Worm (Caenorhabditis elegans) whole organism, early embryonic: ENCODE measurements around the gene egas-4.

Source experiments
- B0310.2 ChIP-seq: sonication (generic microtip); optimal IDR thresholded peaks from 2 replicates; lab custom pipeline; 2016; ENCODE audit warnings: mild to moderate bottlenecking, missing genetic modification characterization, missing compliant biosample characterization
- F13C5.2 ChIP-seq: sonication (generic microtip); optimal IDR thresholded peaks from 2 replicates; lab custom pipeline; 2017; ENCODE audit warnings: mild to moderate bottlenecking, missing genetic modification characterization, inconsistent platforms, missing compliant biosample characterization
- aly-1 ChIP-seq: sonication (generic microtip); optimal IDR thresholded peaks from 2 replicates; lab custom pipeline; 2016; ENCODE audit warnings: missing genetic modification characterization, missing compliant biosample characterization
- ama-1 ChIP-seq: fragments of 150-350 bp; optimal IDR thresholded peaks from 2 replicates; lab custom pipeline; 2014
- ceh-13 ChIP-seq: fragments of 200-800 bp; sonication (Bioruptor generic); optimal IDR thresholded peaks from 2 replicates; lab custom pipeline; 2018; ENCODE audit warnings: mild to moderate bottlenecking, missing genetic modification characterization, missing compliant biosample characterization
- ceh-36 ChIP-seq: sonication (generic microtip); optimal IDR thresholded peaks from 2 replicates; lab custom pipeline; 2016; ENCODE audit warnings: missing genetic modification characterization, inconsistent platforms, missing compliant biosample characterization
- ets-7 ChIP-seq: sonication (generic microtip); optimal IDR thresholded peaks from 2 replicates; lab custom pipeline; 2016; ENCODE audit warnings: missing genotype, missing genetic modification characterization, missing compliant biosample characterization
- flt-1 ChIP-seq: fragments of 200-800 bp; sonication (Bioruptor generic); IDR thresholded peaks from 2 replicates; pipeline ENCODE4 v1.3.6; 2022; ENCODE audit warnings: missing genetic modification characterization, missing compliant biosample characterization
- hmbx-1 ChIP-seq: sonication (generic microtip); optimal IDR thresholded peaks from 2 replicates; lab custom pipeline; 2016; ENCODE audit warnings: mild to moderate bottlenecking, missing genetic modification characterization, missing compliant biosample characterization
- hmg-4 ChIP-seq: fragments of 200-800 bp; sonication (Bioruptor generic); optimal IDR thresholded peaks from 2 replicates; lab custom pipeline; 2018; ENCODE audit warnings: mild to moderate bottlenecking, missing genetic modification characterization, missing compliant biosample characterization
- hnd-1 ChIP-seq: sonication (generic microtip); optimal IDR thresholded peaks from 2 replicates; lab custom pipeline; 2016; ENCODE audit warnings: missing genetic modification characterization, missing compliant biosample characterization
- pes-1 ChIP-seq: fragments of 200-800 bp; sonication (Bioruptor generic); IDR thresholded peaks from 2 replicates; pipeline ENCODE4 v1.3.6; 2022; ENCODE audit warnings: missing genetic modification reagents, missing genetic modification characterization, missing compliant biosample characterization
- scrt-1 ChIP-seq: fragments of 200-800 bp; sonication (Bioruptor generic); IDR thresholded peaks from 2 replicates; pipeline ENCODE4 v1.3.6; 2022; ENCODE audit warnings: missing genetic modification characterization, missing compliant biosample characterization
- sea-1 ChIP-seq: fragments of 200-800 bp; sonication (Bioruptor generic); conservative IDR thresholded peaks from 2 replicates; pipeline ENCODE4 v1.3.6; 2022; ENCODE audit warnings: missing genetic modification characterization, missing compliant biosample characterization
- tbx-11 ChIP-seq: fragments of 200-800 bp; sonication (Bioruptor generic); IDR thresholded peaks from 2 replicates; pipeline ENCODE4 v1.3.6; 2022; ENCODE audit warnings: missing genetic modification characterization, missing compliant biosample characterization
- tbx-37 ChIP-seq: fragments of 200-800 bp; sonication (Bioruptor generic); conservative IDR thresholded peaks from 2 replicates; pipeline ENCODE4 v1.3.6; 2022; ENCODE audit warnings: missing genetic modification reagents, missing genetic modification characterization, missing compliant biosample characterization
- tra-4 ChIP-seq: sonication (generic microtip); optimal IDR thresholded peaks from 2 replicates; lab custom pipeline; 2017; ENCODE audit warnings: missing genetic modification characterization, missing compliant biosample characterization

Gene egas-4

DNA sequence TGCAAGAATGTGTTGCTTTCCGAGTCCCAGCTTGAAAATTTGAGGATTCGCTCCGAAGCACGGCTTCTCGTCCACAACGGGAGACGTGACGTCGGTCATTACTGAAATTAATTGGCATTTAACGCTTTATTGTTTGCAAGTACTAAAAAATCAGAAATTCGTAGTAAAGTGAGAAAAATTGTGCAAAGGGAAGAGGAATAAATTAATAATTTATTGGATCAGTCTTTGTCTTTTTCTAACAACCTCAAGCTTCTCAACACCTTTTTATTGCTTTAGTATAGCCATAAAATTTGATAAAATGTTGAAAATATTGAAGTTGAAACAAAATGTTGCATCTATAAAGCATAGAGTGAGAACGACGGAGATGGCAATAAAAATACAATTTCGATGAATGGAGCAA, 46.3 kb downstream of the egas-4 start, which contains the start of gene tes-1:
Gene tes-1, minus strand, starts transcription at position 101 of the 400 bp plus-strand sequence.
- TF ChIP-seq ama-1 (lab: Kevin White, UChicago) (no peak), ceh-13 (GFP tag; lab: Kevin White, UChicago) (no peak), sea-1 (GFP tag; lab: Robert Waterston, UW) (no peak), B0310.2 (tag; lab: Kevin White, UChicago) (no peak), ets-7 (tag; lab: Kevin White, UChicago) (no peak), tbx-11 (GFP tag; lab: Robert Waterston, UW) (no peak), scrt-1 (GFP tag; lab: Robert Waterston, UW) (no peak), pes-1 (no peak), tbx-37 (GFP tag; lab: Robert Waterston, UW) (no peak), hnd-1 (tag; lab: Kevin White, UChicago) (no peak), hmg-4 (no peak), tra-4 (no peak), aly-1 (tag; lab: Kevin White, UChicago) (no peak), F13C5.2 (tag; lab: Kevin White, UChicago) (no peak), flt-1 (GFP tag; lab: Robert Waterston, UW) (no peak), hmbx-1 (tag; lab: Kevin White, UChicago) (no peak), ceh-36 (no peak)

DNA sequence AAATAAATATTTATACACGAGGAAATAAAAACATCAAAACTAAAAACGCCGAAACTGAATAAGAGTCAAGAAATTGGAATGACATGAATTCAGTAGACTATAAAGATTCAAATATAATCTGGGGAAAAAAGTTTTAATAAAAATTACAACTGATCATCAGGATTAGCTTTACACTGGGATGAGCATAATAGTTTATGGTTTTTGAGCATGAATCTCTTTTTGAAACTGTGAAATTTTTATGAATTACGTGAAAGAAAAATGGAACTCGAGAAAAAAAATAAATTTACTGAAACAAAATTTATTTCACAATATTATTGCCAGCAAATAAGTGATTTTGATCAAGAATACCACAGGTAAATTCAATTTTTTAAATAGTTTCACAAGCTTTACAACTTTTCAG, 50.1 kb downstream of the egas-4 start, which contains the start of gene B0496.2:
Gene B0496.2, plus strand, starts transcription at position 301 of the 400 bp plus-strand sequence.
- no peak for TF ChIP-seq ceh-36
- TF ChIP-seq scrt-1 (GFP tag; lab: Robert Waterston, UW), result no peak
- TF ChIP-seq pes-1, result no peak
- TF ChIP-seq tra-4, result no peak
- TF ChIP-seq flt-1 (GFP tag; lab: Robert Waterston, UW), result no peak

DNA sequence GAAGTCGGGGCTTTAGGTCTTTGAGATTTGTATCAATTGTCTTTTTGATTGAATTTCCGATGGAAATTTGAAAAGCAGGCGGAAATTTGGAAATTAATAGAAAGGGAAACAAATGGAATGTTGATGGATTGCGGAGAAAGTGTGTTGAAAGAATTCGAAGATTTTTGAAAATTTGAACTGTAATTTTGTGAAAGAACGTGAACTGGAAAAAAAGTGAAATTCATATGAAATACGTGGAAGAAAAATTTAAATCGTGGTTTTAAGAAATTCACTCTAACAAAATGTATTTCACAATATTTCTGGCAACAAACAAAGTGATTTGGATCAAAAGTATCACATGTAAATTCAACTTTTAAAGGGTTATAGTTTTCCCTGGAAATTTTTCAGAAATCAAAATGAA, 51.7 kb downstream of the egas-4 start, which contains the start of gene B0496.1:
Gene B0496.1, plus strand, starts transcription at position 301 of the 400 bp plus-strand sequence.
- no peak for TF ChIP-seq ceh-36
- TF ChIP-seq tra-4, result no peak
- no peak for TF ChIP-seq sea-1 (GFP tag; lab: Robert Waterston, UW)
- no peak for TF ChIP-seq hnd-1 (tag; lab: Kevin White, UChicago)
- no peak for TF ChIP-seq scrt-1 (GFP tag; lab: Robert Waterston, UW)
- TF ChIP-seq flt-1 (GFP tag; lab: Robert Waterston, UW), result no peak

DNA sequence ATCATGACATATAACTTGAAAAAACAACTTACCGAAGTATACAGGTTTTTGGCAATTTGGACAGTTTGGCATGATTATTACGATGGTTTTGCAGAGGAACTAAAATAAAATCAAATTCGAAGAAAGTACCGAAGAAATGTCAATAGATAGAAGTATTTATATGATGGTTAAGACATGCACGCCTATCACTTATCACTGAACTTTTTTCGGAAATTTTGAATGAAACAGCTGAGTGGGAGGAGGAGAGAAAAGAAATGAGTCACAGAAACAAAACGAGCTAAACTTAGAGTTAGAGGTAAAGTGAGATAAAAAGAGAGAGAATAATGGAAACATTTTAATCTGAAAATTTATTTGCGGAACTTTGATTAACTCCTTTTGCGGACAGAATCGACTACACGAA, 52.4 kb downstream of the egas-4 start, which contains the start of gene valv-1:
Gene valv-1, minus strand, starts transcription at position 101 of the 400 bp plus-strand sequence.
- no peak for TF ChIP-seq tbx-11 (GFP tag; lab: Robert Waterston, UW)
- TF ChIP-seq B0310.2 (tag; lab: Kevin White, UChicago), result no peak
- no peak for TF ChIP-seq ceh-36
- TF ChIP-seq ceh-13 (GFP tag; lab: Kevin White, UChicago), result no peak
- TF ChIP-seq tbx-37 (GFP tag; lab: Robert Waterston, UW), result no peak
- no peak for TF ChIP-seq sea-1 (GFP tag; lab: Robert Waterston, UW)
- TF ChIP-seq aly-1 (tag; lab: Kevin White, UChicago), result no peak
- no peak for TF ChIP-seq hmbx-1 (tag; lab: Kevin White, UChicago)
- no peak for TF ChIP-seq ets-7 (tag; lab: Kevin White, UChicago)
- TF ChIP-seq scrt-1 (GFP tag; lab: Robert Waterston, UW), result no peak
